Fruit fly (Drosophila melanogaster) whole organism, prepupa: ENCODE results near the gene CG14142.
"Not testable (repeated sequence)": the region's sequence is repeated elsewhere in the genome, so short reads cannot be mapped to it uniquely, and the experiment has no call there.

Source experiments
- CG11294 ChIP-seq: fragments of 200-800 bp; sonication (Bioruptor generic); IDR thresholded peaks from 2 replicates; pipeline ENCODE4 v1.3.6; 2022; ENCODE audit warnings: missing biosample characterization, missing genetic modification characterization
- CG15336 ChIP-seq: fragments of 200-800 bp; sonication (Bioruptor generic); IDR thresholded peaks from 2 replicates; pipeline ENCODE4 v1.3.6; 2022; ENCODE audit warnings: missing biosample characterization, missing genetic modification characterization
- CG16779 ChIP-seq: fragments of 200-800 bp; sonication (Bioruptor generic); optimal IDR thresholded peaks from 3 replicates; lab custom pipeline; 2017; ENCODE audit warnings: missing biosample characterization, mild to moderate bottlenecking, missing genetic modification characterization
- CG31627 ChIP-seq: fragments of 200-800 bp; sonication (Bioruptor generic); optimal IDR thresholded peaks from 3 replicates; lab custom pipeline; 2016; ENCODE audit warnings: missing biosample characterization, missing genetic modification characterization
- CG34406 ChIP-seq: fragments of 200-800 bp; sonication (Bioruptor generic); optimal IDR thresholded peaks from 3 replicates; lab custom pipeline; 2016; ENCODE audit warnings: missing biosample characterization, missing genetic modification characterization
- CG6276 ChIP-seq: fragments of 200-800 bp; sonication (Bioruptor generic); optimal IDR thresholded peaks from 2 replicates; lab custom pipeline; 2017; ENCODE audit warnings: missing biosample characterization, mild to moderate bottlenecking, missing genetic modification characterization
- CG6792 ChIP-seq: fragments of 200-800 bp; sonication (Bioruptor generic); optimal IDR thresholded peaks from 3 replicates; lab custom pipeline; 2016; ENCODE audit warnings: missing biosample characterization, missing genetic modification characterization
- CG6808 ChIP-seq: fragments of 200-800 bp; sonication (Bioruptor generic); optimal IDR thresholded peaks from 3 replicates; lab custom pipeline; 2017; ENCODE audit warnings: missing biosample characterization, missing genetic modification characterization, mild to moderate bottlenecking, moderate library complexity, missing genetic modification reagents
- CG6854 ChIP-seq: fragments of 200-800 bp; sonication (Bioruptor generic); optimal IDR thresholded peaks from 2 replicates; lab custom pipeline; 2017; ENCODE audit warnings: missing biosample characterization, mild to moderate bottlenecking, missing genetic modification characterization
- CG7368 ChIP-seq: fragments of 200-800 bp; sonication (Bioruptor generic); optimal IDR thresholded peaks from 3 replicates; lab custom pipeline; 2016; ENCODE audit warnings: missing biosample characterization, missing genetic modification characterization
- CG8119 ChIP-seq: fragments of 200-800 bp; sonication (Bioruptor generic); IDR thresholded peaks from 3 replicates; pipeline ENCODE4 v1.3.6; 2022; ENCODE audit warnings: missing biosample characterization, missing genetic modification characterization
- CG8632 ChIP-seq: fragments of 200-800 bp; sonication (Bioruptor generic); optimal IDR thresholded peaks from 3 replicates; lab custom pipeline; 2016; ENCODE audit warnings: missing biosample characterization, missing genetic modification characterization
- CG9139 ChIP-seq: fragments of 200-800 bp; sonication (Bioruptor generic); optimal IDR thresholded peaks from 3 replicates; lab custom pipeline; 2017; ENCODE audit warnings: missing biosample characterization, mild to moderate bottlenecking, missing genetic modification characterization
- Eip75B ChIP-seq: fragments of 200-800 bp; sonication (Bioruptor generic); optimal IDR thresholded peaks from 3 replicates; lab custom pipeline; 2016; ENCODE audit warnings: missing biosample characterization, missing genetic modification characterization
- Eip78C ChIP-seq: fragments of 200-800 bp; sonication (Bioruptor generic); peaks from one replicate; lab custom pipeline; 2016; ENCODE audit warnings: missing biosample characterization, missing genetic modification characterization
- Ets21C ChIP-seq: fragments of 200-800 bp; sonication (Bioruptor generic); optimal IDR thresholded peaks from 3 replicates; lab custom pipeline; 2016; ENCODE audit warnings: missing biosample characterization, missing genetic modification characterization
- Ets96B ChIP-seq: fragments of 200-800 bp; optimal IDR thresholded peaks from 2 replicates; lab custom pipeline; 2019; ENCODE audit warnings: missing biosample characterization, mild to moderate bottlenecking, missing genetic modification characterization, moderate library complexity
- Hr4 ChIP-seq: fragments of 200-800 bp; sonication (Bioruptor generic); optimal IDR thresholded peaks from 3 replicates; lab custom pipeline; 2016; ENCODE audit warnings: missing biosample characterization, missing genetic modification characterization
- Lpt ChIP-seq: fragments of 200-800 bp; sonication (Bioruptor generic); optimal IDR thresholded peaks from 3 replicates; lab custom pipeline; 2016; ENCODE audit warnings: missing biosample characterization, missing genetic modification characterization
- Sox102F ChIP-seq: fragments of 200-800 bp; sonication (Bioruptor generic); optimal IDR thresholded peaks from 2 replicates; lab custom pipeline; 2016; ENCODE audit warnings: missing biosample characterization, mild to moderate bottlenecking, missing genetic modification characterization
- Sox14 ChIP-seq: fragments of 200-800 bp; sonication (Bioruptor generic); optimal IDR thresholded peaks from 3 replicates; lab custom pipeline; 2016; ENCODE audit warnings: missing biosample characterization, missing genetic modification characterization
- dsx ChIP-seq: fragments of 200-800 bp; optimal IDR thresholded peaks from 3 replicates; lab custom pipeline; 2019; ENCODE audit warnings: missing biosample characterization, mild to moderate bottlenecking, missing genetic modification characterization, moderate library complexity; ENCODE audit not compliant: poor library complexity, severe bottlenecking
- eg ChIP-seq: fragments of 200-800 bp; sonication (Bioruptor generic); IDR thresholded peaks from 3 replicates; pipeline ENCODE4 v1.3.6; 2022; ENCODE audit warnings: missing biosample characterization, missing genetic modification characterization
- fd59A ChIP-seq: fragments of 200-800 bp; sonication (Bioruptor generic); optimal IDR thresholded peaks from 2 replicates; lab custom pipeline; 2017; ENCODE audit warnings: missing biosample characterization, mild to moderate bottlenecking, missing genetic modification characterization, missing genetic modification reagents
- net ChIP-seq: fragments of 200-800 bp; sonication (Bioruptor generic); optimal IDR thresholded peaks from 3 replicates; lab custom pipeline; 2016; ENCODE audit warnings: missing biosample characterization, missing genetic modification characterization
- pdm3 ChIP-seq: fragments of 200-800 bp; sonication (Bioruptor generic); optimal IDR thresholded peaks from 3 replicates; lab custom pipeline; 2016; ENCODE audit warnings: missing biosample characterization, missing genetic modification characterization
- salr ChIP-seq, 2 experiments: fragments of 200-800 bp; sonication (Bioruptor generic); optimal IDR thresholded peaks; 3 replicates each; lab custom pipeline; 2016 to 2018; ENCODE audit warnings: missing biosample characterization in 2 of 2, missing genetic modification characterization in 2 of 2, mild to moderate bottlenecking in 1 of 2
- ss ChIP-seq, 2 experiments: fragments of 200-800 bp; sonication (Bioruptor generic); optimal IDR thresholded peaks; 2 replicates in 1 of 2; 3 replicates in 1 of 2; lab custom pipeline; 2017 to 2018; ENCODE audit warnings: mild to moderate bottlenecking in 2 of 2, missing biosample characterization in 2 of 2, missing genetic modification characterization in 2 of 2, moderate library complexity in 1 of 2
- vri ChIP-seq: fragments of 200-800 bp; sonication (Bioruptor generic); optimal IDR thresholded peaks from 3 replicates; lab custom pipeline; 2016; ENCODE audit warnings: missing biosample characterization, mild to moderate bottlenecking, missing genetic modification characterization

Gene CG14142

dm6 chr3L:11130535-11130934, 42.8 kb upstream of the CG14142 start, which contains the start of gene nol:
Gene nol (plus strand): TSS chr3L:11130835.
- TF ChIP-seq Ets96B = no peak
- no peak for TF ChIP-seq Lpt (GFP tag; lab: Kevin White, UChicago)
- no peak for TF ChIP-seq CG6792
- TF ChIP-seq CG31627 = no peak
- TF ChIP-seq CG8632 = no peak
- no peak for TF ChIP-seq pdm3
- no peak for TF ChIP-seq Sox102F (GFP tag; lab: Kevin White, UChicago)

- TF ChIP-seq CG6792; CG34406 (GFP tag; lab: Kevin White, UChicago); Hr4 (GFP tag; lab: Kevin White, UChicago): not testable (repeated sequence)
- TF ChIP-seq, all 60 proteins: peak for 0; not testable (repeated sequence) for 60
Observed at dm6 chr3L:11132055-11132454, 41.3 kb upstream of the CG14142 start, which contains the start of gene CG32074. Gene CG32074 (minus strand): TSS chr3L:11132322.

DNA sequence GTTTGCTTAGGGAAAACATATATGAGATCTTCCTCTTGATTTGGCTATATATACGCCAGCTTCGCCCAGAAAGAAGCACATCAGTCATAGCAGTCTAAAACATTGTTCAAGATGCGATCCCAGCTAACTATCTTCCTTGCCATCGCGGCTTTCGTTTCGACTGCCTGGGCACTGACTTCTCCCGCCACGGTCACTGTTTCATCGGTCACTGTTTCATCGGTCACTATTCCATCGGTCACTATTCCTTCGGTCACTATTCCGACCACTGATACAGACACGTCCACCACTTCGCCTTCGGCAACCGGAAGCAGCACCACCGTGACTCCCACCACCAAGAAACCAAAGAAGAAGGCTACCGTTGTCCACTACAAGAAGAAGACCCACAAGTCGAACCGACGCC, 38.4 kb upstream of the CG14142 start, which contains the start of gene CG14143:
CG14143 (plus strand) TSS at position 102 of the 400 bp plus-strand sequence.
- not testable (repeated sequence) for TF ChIP-seq dsx (GFP tag; lab: Kevin White, UChicago); CG16779 (tag; lab: Kevin White, UChicago); Eip75B (GFP tag; lab: Kevin White, UChicago)

dm6 chr3L:11135846-11136245, 37.5 kb upstream of the CG14142 start, which contains the start of gene IRSp53:
Gene IRSp53 (plus strand): TSS chr3L:11136049.
- TF ChIP-seq CG15336 (GFP tag; lab: Robert Waterston, UW) (peak; percentile 27; the same call in 1 of the 2 replicates), CG31627 (no peak), Eip78C (GFP tag; lab: Kevin White, UChicago) (no peak), net (GFP tag; lab: Kevin White, UChicago) (no peak)

DNA sequence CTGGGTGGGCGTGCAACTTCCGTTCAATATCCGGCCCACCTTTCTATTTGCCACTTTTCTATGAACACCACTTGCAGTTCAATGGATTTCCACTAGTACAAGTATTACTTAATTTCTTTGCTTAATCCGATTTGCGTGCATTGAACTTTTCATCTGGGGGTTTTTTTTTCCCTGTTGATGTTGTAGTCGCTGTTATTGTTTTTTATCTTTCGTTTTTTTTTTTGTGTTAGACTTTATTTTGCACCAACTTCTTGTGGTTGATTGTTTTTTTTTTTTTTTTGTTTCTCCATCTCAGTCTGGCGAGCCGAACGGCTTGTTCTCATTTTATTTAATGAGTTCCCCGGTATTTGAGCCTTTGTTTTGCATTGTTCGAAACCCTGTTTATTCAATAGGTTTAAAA, 37.0 kb upstream of the CG14142 start:
- TF ChIP-seq CG8632 (peak; percentile 46), vri (GFP tag; lab: Kevin White, UChicago) (no peak), CG11294 (GFP tag; lab: Robert Waterston, UW) (no peak), ss (GFP tag; optimal IDR thresholded peaks at IDR 0.05; lab: Kevin White, UChicago) (peak; percentile 66 to 74), CG15336 (GFP tag; lab: Robert Waterston, UW) (0 out of 2 replicates have a peak, but pooled peaks have one; percentile 7), Eip75B (GFP tag; lab: Kevin White, UChicago) (no peak), Eip78C (GFP tag; lab: Kevin White, UChicago) (peak; percentile 70), CG6808 (GFP tag; lab: Kevin White, UChicago) (peak; percentile 68), CG9139 (GFP tag; lab: Kevin White, UChicago) (peak; percentile 63), CG6854 (no peak), dsx (GFP tag; lab: Kevin White, UChicago) (peak; percentile 52), Sox14 (GFP tag; lab: Kevin White, UChicago) (no peak)

- TF ChIP-seq dsx (GFP tag; lab: Kevin White, UChicago) = no peak
- no peak for TF ChIP-seq salr (GFP tag; optimal IDR thresholded peaks at IDR 0.05; lab: Kevin White, UChicago)
- TF ChIP-seq CG8119 (GFP tag; lab: Robert Waterston, UW) = peak; percentile 25; the same call in 1 of the 3 replicates
- TF ChIP-seq CG6276 = peak; percentile 37
- TF ChIP-seq Ets21C (GFP tag; lab: Kevin White, UChicago) = no peak
- no peak for TF ChIP-seq fd59A
- no peak for TF ChIP-seq CG7368 (GFP tag; lab: Kevin White, UChicago)
- TF ChIP-seq CG11294 (GFP tag; lab: Robert Waterston, UW) = no peak
- peak; percentile 54 for TF ChIP-seq Lpt (GFP tag; lab: Kevin White, UChicago)
- TF ChIP-seq eg = peak; percentile 57; the same call in 1 of the 3 replicates
Observed at dm6 chr3L:11138862-11139261, 34.5 kb upstream of the CG14142 start.
